Worm (Caenorhabditis elegans): ENCODE data around the gene spat-2.

Gene spat-2

ce11 chrIII:11090112-11090648 lies 53.4 kb downstream of the spat-2 start (continued):
- TF ChIP-seq B0261.1 (tag; optimal IDR thresholded peaks at IDR 0.05) (no peak), tbp1 (GFP tag; optimal IDR thresholded peaks at IDR 0.05) (peak; percentile 78), dpl-1 (GFP tag; optimal IDR thresholded peaks at IDR 0.05) (no peak), attf-6 (GFP tag; IDR thresholded peaks at IDR 0.05) (peak; percentile 96), lin-26 (GFP tag; IDR thresholded peaks at IDR 0.05) (0 out of 2 replicates have a peak, but pooled peaks have one; percentile 68), nfyb-1 (GFP tag; IDR thresholded peaks at IDR 0.05) (peak; percentile 68), somi-1 (GFP tag; optimal IDR thresholded peaks at IDR 0.05) (no peak), K11D2.4 (GFP tag; IDR thresholded peaks at IDR 0.05) (no peak), akir-1 (GFP tag; optimal IDR thresholded peaks at IDR 0.05) (no peak), aptf-3 (GFP tag; IDR thresholded peaks at IDR 0.05) (0 out of 2 replicates have a peak, but pooled peaks have one; percentile 41), lag-1 (GFP tag; IDR thresholded peaks at IDR 0.05) (no peak), attf-3 (GFP tag; conservative IDR thresholded peaks at IDR 0.05) (no peak), lin-54 (GFP tag; optimal IDR thresholded peaks at IDR 0.05) (peak; percentile 32), snpc-4 (GFP tag; optimal IDR thresholded peaks at IDR 0.05) (peak; percentile 94), snpc-4 (tag; optimal IDR thresholded peaks at IDR 0.05) (peak; percentile 96 to 99 (median 98)), hmg-20 (GFP tag; IDR thresholded peaks at IDR 0.05) (0 out of 2 replicates have a peak, but pooled peaks have one; percentile 47), nhr-90 (tag; optimal IDR thresholded peaks at IDR 0.05) (no peak), Y56A3A.18 (GFP tag; IDR thresholded peaks at IDR 0.05) (peak; percentile 57; the same call in 1 of the 2 replicates), pbrm-1 (GFP tag; IDR thresholded peaks at IDR 0.05) (peak; percentile 92), Y67H2A.10 (GFP tag; conservative IDR thresholded peaks at IDR 0.05) (no peak), nhr-179 (tag; optimal IDR thresholded peaks at IDR 0.05) (no peak), D2030.7 (GFP tag; IDR thresholded peaks at IDR 0.05) (peak; percentile 89), Y53F4B.3 (GFP tag; IDR thresholded peaks at IDR 0.05) (no peak), egrh-3 (GFP tag; IDR thresholded peaks at IDR 0.05) (no peak), F10E7.11 (tag; optimal IDR thresholded peaks at IDR 0.05) (peak; percentile 29), aptf-2 (GFP tag; conservative IDR thresholded peaks at IDR 0.05) (0 out of 2 replicates have a peak, but pooled peaks have one; percentile 34), pha-4 (tag; optimal IDR thresholded peaks at IDR 0.05) (no peak), fkh-3 (tag; optimal IDR thresholded peaks at IDR 0.05) (peak; percentile 13), efl-1 (GFP tag; optimal IDR thresholded peaks at IDR 0.05) (peak; percentile 39), lir-1 (GFP tag; conservative IDR thresholded peaks at IDR 0.05) (peak; percentile 67; the same call in 1 of the 2 replicates), T07F8.4 (tag; optimal IDR thresholded peaks at IDR 0.05) (no peak), ama-1 (optimal IDR thresholded peaks at IDR 0.05) (peak; percentile 97), ama-1 (GFP tag; optimal IDR thresholded peaks at IDR 0.05) (no peak), nfya-2 (GFP tag; IDR thresholded peaks at IDR 0.05) (0 out of 2 replicates have a peak, but pooled peaks have one; percentile 4), gei-17 (GFP tag; optimal IDR thresholded peaks at IDR 0.05) (peak; percentile 51), mes-4 (tag; optimal IDR thresholded peaks at IDR 0.05) (peak; percentile 35), let-607 (tag; optimal IDR thresholded peaks at IDR 0.05) (no peak), F22D6.2 (tag; optimal IDR thresholded peaks at IDR 0.05) (no peak), B0336.3 (GFP tag; IDR thresholded peaks at IDR 0.05) (peak; percentile 64; the same call in 1 of the 2 replicates), snpc-1.3 (tag; optimal IDR thresholded peaks at IDR 0.05; ENCODE audit: insufficient read depth) (peak; percentile 92), K12H6.12 (tag; optimal IDR thresholded peaks at IDR 0.05) (no peak), egl-18 (GFP tag; IDR thresholded peaks at IDR 0.05) (no peak), hlh-26 (GFP tag; conservative IDR thresholded peaks at IDR 0.05) (no peak), ztf-25 (GFP tag; IDR thresholded peaks at IDR 0.05) (peak; percentile 68; the same call in 1 of the 2 replicates), hmg-1.2 (GFP tag; IDR thresholded peaks at IDR 0.05) (peak; percentile 93), Y79H2A.3 (GFP tag; conservative IDR thresholded peaks at IDR 0.05) (0 out of 2 replicates have a peak, but pooled peaks have one; percentile 42), F33H1.4 (GFP tag; IDR thresholded peaks at IDR 0.05) (peak; percentile 65), athp-1 (tag; optimal IDR thresholded peaks at IDR 0.05) (peak; percentile 34)
